Worm (Caenorhabditis elegans) whole organism, L2 larva: ENCODE measurements around the gene F49C12.6.
"Not testable (repeated sequence)": the region's sequence is repeated elsewhere in the genome, so short reads cannot be mapped to it uniquely, and the experiment has no call there.

Source experiments
- F13H6.1 ChIP-seq: sonication (generic microtip); optimal IDR thresholded peaks from 2 replicates; lab custom pipeline; 2016; ENCODE audit warnings: missing genetic modification characterization, missing compliant biosample characterization
- R02D3.7 ChIP-seq: fragments of 150-350 bp; optimal IDR thresholded peaks from 2 replicates; lab custom pipeline; 2014; ENCODE audit warnings: missing biosample characterization, missing genetic modification characterization
- Y55F3AM.14 ChIP-seq: fragments of 200-800 bp; sonication (Bioruptor generic); optimal IDR thresholded peaks from 2 replicates; lab custom pipeline; 2018; ENCODE audit warnings: mild to moderate bottlenecking, missing genetic modification characterization, missing compliant biosample characterization
- alr-1 ChIP-seq: fragments of 150-350 bp; optimal IDR thresholded peaks from 2 replicates; lab custom pipeline; 2014; ENCODE audit warnings: missing biosample characterization, missing genetic modification characterization
- aly-2 ChIP-seq: fragments of 150-350 bp; optimal IDR thresholded peaks from 2 replicates; lab custom pipeline; 2014; ENCODE audit warnings: missing biosample characterization, missing genetic modification characterization
- ama-1 ChIP-seq: fragments of 150-350 bp; optimal IDR thresholded peaks from 2 replicates; lab custom pipeline; 2018; ENCODE audit warnings: inconsistent platforms
- ceh-82 ChIP-seq: fragments of 150-350 bp; optimal IDR thresholded peaks from 2 replicates; lab custom pipeline; 2014; ENCODE audit warnings: missing biosample characterization, missing genetic modification characterization
- crh-2 ChIP-seq: sonication (generic microtip); optimal IDR thresholded peaks from 2 replicates; lab custom pipeline; 2017; ENCODE audit warnings: missing biosample characterization, missing genetic modification characterization
- dmd-4 ChIP-seq: sonication (generic microtip); optimal IDR thresholded peaks from 2 replicates; lab custom pipeline; 2017; ENCODE audit warnings: missing biosample characterization, missing genetic modification characterization
- egl-27 ChIP-seq: sonication (generic microtip); optimal IDR thresholded peaks from 3 replicates; lab custom pipeline; 2017; ENCODE audit warnings: missing biosample characterization, missing genetic modification reagents, missing genetic modification characterization
- elt-1 ChIP-seq: fragments of 150-350 bp; optimal IDR thresholded peaks from 2 replicates; lab custom pipeline; 2014; ENCODE audit warnings: missing biosample characterization, missing genetic modification characterization
- elt-3 ChIP-seq: sonication (generic microtip); optimal IDR thresholded peaks from 2 replicates; lab custom pipeline; 2017; ENCODE audit warnings: missing biosample characterization, missing genetic modification characterization
- gmeb-1 ChIP-seq: fragments of 150-350 bp; optimal IDR thresholded peaks from 2 replicates; lab custom pipeline; 2014; ENCODE audit warnings: missing biosample characterization, missing genetic modification characterization
- lin-11 ChIP-seq: fragments of 150-350 bp; sonication (generic microtip); optimal IDR thresholded peaks from 2 replicates; lab custom pipeline; 2014; ENCODE audit warnings: missing biosample characterization, missing genetic modification characterization, inconsistent platforms, mixed read lengths
- lin-39 ChIP-seq: fragments of 150-350 bp; optimal IDR thresholded peaks from 2 replicates; lab custom pipeline; 2014; ENCODE audit warnings: missing biosample characterization, missing genetic modification reagents, missing genetic modification characterization
- lsy-2 ChIP-seq, 2 experiments: fragments of 150-350 bp in 1 of 2; sonication (generic microtip) in 1 of 2; optimal IDR thresholded peaks; 2 replicates each; lab custom pipeline; 2014 to 2017; ENCODE audit warnings: missing biosample characterization in 2 of 2, missing genetic modification characterization in 2 of 2
- mbf-1 ChIP-seq: sonication (generic microtip); optimal IDR thresholded peaks from 2 replicates; lab custom pipeline; 2017; ENCODE audit warnings: missing biosample characterization, missing genetic modification characterization
- mdl-1 ChIP-seq, 2 experiments: fragments of 150-350 bp in 1 of 2; sonication (generic microtip) in 1 of 2; optimal IDR thresholded peaks; 2 replicates each; lab custom pipeline; 2017; ENCODE audit warnings: missing biosample characterization in 2 of 2, missing genetic modification characterization in 2 of 2
- nhr-12 ChIP-seq: fragments of 150-350 bp; optimal IDR thresholded peaks from 2 replicates; lab custom pipeline; 2014; ENCODE audit warnings: missing biosample characterization, missing genetic modification characterization
- nhr-129 ChIP-seq: fragments of 150-350 bp; optimal IDR thresholded peaks from 2 replicates; lab custom pipeline; 2014; ENCODE audit warnings: missing biosample characterization, missing genetic modification characterization
- nhr-21 ChIP-seq: fragments of 150-350 bp; optimal IDR thresholded peaks from 2 replicates; lab custom pipeline; 2014; ENCODE audit warnings: missing biosample characterization, missing genetic modification characterization
- nhr-23 ChIP-seq: fragments of 150-350 bp; optimal IDR thresholded peaks from 2 replicates; lab custom pipeline; 2014; ENCODE audit warnings: missing biosample characterization, missing genetic modification reagents, missing genetic modification characterization
- nhr-237 ChIP-seq: fragments of 150-350 bp; optimal IDR thresholded peaks from 2 replicates; lab custom pipeline; 2014; ENCODE audit warnings: missing biosample characterization, missing genetic modification characterization
- nhr-6 ChIP-seq: fragments of 150-350 bp; optimal IDR thresholded peaks from 2 replicates; lab custom pipeline; 2014; ENCODE audit warnings: missing biosample characterization, missing genetic modification characterization
- sem-4 ChIP-seq: fragments of 150-350 bp; optimal IDR thresholded peaks from 2 replicates; lab custom pipeline; 2014; ENCODE audit warnings: missing biosample characterization, missing genetic modification reagents, missing genetic modification characterization
- skn-1 ChIP-seq: sonication (generic microtip); optimal IDR thresholded peaks from 2 replicates; lab custom pipeline; 2017; ENCODE audit warnings: missing biosample characterization, missing genetic modification characterization
- sma-3 ChIP-seq: sonication (generic microtip); optimal IDR thresholded peaks from 2 replicates; lab custom pipeline; 2016; ENCODE audit warnings: missing genetic modification reagents, missing genetic modification characterization, missing compliant biosample characterization
- sma-9 ChIP-seq, 2 experiments: fragments of 150-350 bp in 1 of 2; sonication (generic microtip) in 1 of 2; optimal IDR thresholded peaks; 2 replicates each; lab custom pipeline; 2014 to 2016; ENCODE audit warnings: missing genetic modification characterization in 2 of 2, mild to moderate bottlenecking in 1 of 2, missing biosample characterization in 1 of 2, missing compliant biosample characterization in 1 of 2, missing genetic modification reagents in 1 of 2, moderate library complexity in 1 of 2
- unc-55 ChIP-seq: fragments of 150-350 bp; sonication (generic microtip); optimal IDR thresholded peaks from 3 replicates; lab custom pipeline; 2014; ENCODE audit warnings: missing biosample characterization, missing genetic modification reagents, missing genetic modification characterization
- unc-62 ChIP-seq: fragments of 150-350 bp; optimal IDR thresholded peaks from 2 replicates; lab custom pipeline; 2014; ENCODE audit warnings: missing biosample characterization, missing genetic modification reagents, missing genetic modification characterization
- zag-1 ChIP-seq: fragments of 150-350 bp; optimal IDR thresholded peaks from 2 replicates; lab custom pipeline; 2014; ENCODE audit warnings: missing biosample characterization, missing genetic modification characterization
- ztf-1 ChIP-seq: fragments of 200-800 bp; sonication (Bioruptor generic); conservative IDR thresholded peaks from 2 replicates; pipeline ENCODE4 v1.3.6; 2022; ENCODE audit warnings: missing genetic modification characterization, missing compliant biosample characterization
- ztf-11 ChIP-seq: sonication (generic microtip); optimal IDR thresholded peaks from 2 replicates; lab custom pipeline; 2017; ENCODE audit warnings: missing biosample characterization, missing genetic modification characterization
- ztf-4 ChIP-seq: fragments of 150-350 bp; optimal IDR thresholded peaks from 2 replicates; lab custom pipeline; 2014; ENCODE audit warnings: missing biosample characterization, missing genetic modification characterization

F49C12.6 gene

ce11 chrIV:9300127-9300526, 8.7 kb downstream of the F49C12.6 start, which contains the start of gene F49C12.3:
Gene F49C12.3, plus strand, starts transcription at chrIV:9300427.
- no peak for TF ChIP-seq dmd-4
- no peak for TF ChIP-seq ztf-4
- TF ChIP-seq Y55F3AM.14 (GFP tag; lab: Kevin White, UChicago): no peak
- TF ChIP-seq lin-11 (tag; lab: Kevin White, UChicago): no peak
- no peak for TF ChIP-seq nhr-23
- no peak for TF ChIP-seq crh-2
- TF ChIP-seq nhr-129 (tag; lab: Kevin White, UChicago): no peak
- TF ChIP-seq elt-3: no peak
- TF ChIP-seq ceh-82 (tag; lab: Kevin White, UChicago): no peak
- no peak for TF ChIP-seq ama-1 (lab: Kevin White, UChicago)
- no peak for TF ChIP-seq nhr-6 (tag; lab: Kevin White, UChicago)
- TF ChIP-seq unc-62 (GFP tag; lab: Kevin White, UChicago): no peak
- TF ChIP-seq lin-39 (tag; lab: Kevin White, UChicago): no peak
- no peak for TF ChIP-seq lsy-2 (tag; optimal IDR thresholded peaks at IDR 0.05; lab: Kevin White, UChicago)
- TF ChIP-seq aly-2: no peak
- TF ChIP-seq alr-1 (tag; lab: Kevin White, UChicago): no peak
- no peak for TF ChIP-seq unc-55 (GFP tag; lab: Kevin White, UChicago)

- no peak for TF ChIP-seq F13H6.1 (tag; lab: Kevin White, UChicago)
- TF ChIP-seq sem-4 (tag; lab: Kevin White, UChicago): no peak
- no peak for TF ChIP-seq zag-1 (tag; lab: Kevin White, UChicago)
- TF ChIP-seq gmeb-1 (tag; lab: Kevin White, UChicago): no peak
- no peak for TF ChIP-seq Y55F3AM.14 (GFP tag; lab: Kevin White, UChicago)
- no peak for TF ChIP-seq nhr-12 (tag; lab: Kevin White, UChicago)
- no peak for TF ChIP-seq R02D3.7 (tag; lab: Kevin White, UChicago)
Observed at ce11 chrIV:9299145-9299544, 9.7 kb downstream of the F49C12.6 start, which contains the start of gene F49C12.2. Gene F49C12.2, minus strand, starts transcription at chrIV:9299245.

ce11 chrIV:9296285-9296684, 12.6 kb downstream of the F49C12.6 start, which contains the start of gene F49C12.1:
Gene F49C12.1, minus strand, starts transcription at chrIV:9296354.
- no peak for TF ChIP-seq mbf-1 (tag; lab: Kevin White, UChicago)
- no peak for TF ChIP-seq egl-27 (tag; lab: Kevin White, UChicago)
- no peak for TF ChIP-seq alr-1 (tag; lab: Kevin White, UChicago)
- TF ChIP-seq nhr-23: no peak
- TF ChIP-seq elt-3: no peak
- no peak for TF ChIP-seq lin-11 (tag; lab: Kevin White, UChicago)
- TF ChIP-seq crh-2: no peak
- TF ChIP-seq unc-55 (GFP tag; lab: Kevin White, UChicago): no peak
- no peak for TF ChIP-seq nhr-6 (tag; lab: Kevin White, UChicago)
- TF ChIP-seq gmeb-1 (tag; lab: Kevin White, UChicago): no peak
- no peak for TF ChIP-seq nhr-21 (tag; lab: Kevin White, UChicago)
- TF ChIP-seq ceh-82 (tag; lab: Kevin White, UChicago): no peak
- no peak for TF ChIP-seq sma-3
- no peak for TF ChIP-seq aly-2
- TF ChIP-seq dmd-4: no peak
- no peak for TF ChIP-seq ztf-11 (tag; lab: Kevin White, UChicago)
- TF ChIP-seq ztf-4: no peak
- TF ChIP-seq zag-1 (tag; lab: Kevin White, UChicago): no peak

- TF ChIP-seq nhr-237; sma-9 (GFP tag; optimal IDR thresholded peaks at IDR 0.05; lab: Kevin White, UChicago); sma-9 (tag; optimal IDR thresholded peaks at IDR 0.05; lab: Kevin White, UChicago); skn-1 (tag; lab: Kevin White, UChicago): not testable (repeated sequence)
Observed at ce11 chrIV:9293825-9294224, 15.1 kb downstream of the F49C12.6 start, which contains the start of gene nhr-264. Gene nhr-264, minus strand, starts transcription at chrIV:9293925.

- peak; percentile 73 for TF ChIP-seq elt-1
- no peak for TF ChIP-seq skn-1 (tag; lab: Kevin White, UChicago)
- no peak for TF ChIP-seq nhr-12 (tag; lab: Kevin White, UChicago)
- TF ChIP-seq ztf-1 (GFP tag; lab: Robert Waterston, UW): no peak
- TF ChIP-seq mdl-1 (tag; optimal IDR thresholded peaks at IDR 0.05; lab: Kevin White, UChicago): no peak
- no peak for TF ChIP-seq ama-1 (lab: Kevin White, UChicago)
Observed at ce11 chrIV:9289635-9290034, 19.2 kb downstream of the F49C12.6 start.
